Fruit fly (Drosophila melanogaster): ENCODE measurements around the gene CG12025.

DNA sequence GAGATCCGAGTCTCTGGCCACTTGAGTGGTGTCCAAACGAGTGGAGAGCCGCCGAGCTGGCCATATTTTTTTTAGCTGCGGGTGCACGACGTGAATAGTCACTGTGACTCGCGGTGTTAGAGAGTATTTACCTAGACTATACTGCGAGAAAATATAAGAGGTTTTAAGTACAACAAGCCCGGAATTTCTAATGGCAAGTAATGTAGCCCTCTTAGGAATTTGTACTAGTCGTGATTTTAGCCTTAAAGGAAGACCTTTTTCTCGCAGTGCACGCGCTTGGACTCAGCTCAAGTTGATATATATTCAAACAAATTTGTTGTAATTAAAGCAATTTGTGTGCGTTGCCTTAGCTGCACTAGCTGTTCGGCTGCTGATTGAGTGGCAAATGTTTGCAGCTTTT is 20.6 kb upstream of the CG12025 start:
- TF ChIP-seq pan (optimal IDR thresholded peaks at IDR 0.05) (no peak), ey (GFP tag; optimal IDR thresholded peaks at IDR 0.05) (no peak), tai (GFP tag; optimal IDR thresholded peaks at IDR 0.05) (no peak), Myc (optimal IDR thresholded peaks at IDR 0.05) (no peak), N (GFP tag; optimal IDR thresholded peaks at IDR 0.05) (no peak), Rel (GFP tag; optimal IDR thresholded peaks at IDR 0.05) (no peak), Rel (tag; optimal IDR thresholded peaks at IDR 0.05) (no peak), Dfd (GFP tag; optimal IDR thresholded peaks at IDR 0.05) (no peak), br (GFP tag; optimal IDR thresholded peaks at IDR 0.05) (no peak), CG32264 (GFP tag; optimal IDR thresholded peaks at IDR 0.05) (no peak), Sp1 (GFP tag; optimal IDR thresholded peaks at IDR 0.05) (no peak)

Measured in whole organism, wandering third instar larva.